Fruit fly (Drosophila melanogaster) whole organism, pupa: ENCODE results near the gene Iyd.

Experiments used
- CG10348 ChIP-seq: fragments of 200-800 bp; sonication (Bioruptor generic); IDR thresholded peaks from 2 replicates; pipeline ENCODE4 v1.3.6; 2022; ENCODE audit warnings: missing biosample characterization, missing genetic modification characterization
- CG12605 ChIP-seq: fragments of 200-800 bp; sonication (Bioruptor generic); IDR thresholded peaks from 2 replicates; pipeline ENCODE4 v1.3.6; 2022; ENCODE audit warnings: missing biosample characterization, missing genetic modification characterization
- CG14655 ChIP-seq: fragments of 200-800 bp; sonication (Bioruptor generic); optimal IDR thresholded peaks from 3 replicates; lab custom pipeline; 2017; ENCODE audit warnings: mild to moderate bottlenecking, missing biosample characterization, missing genetic modification reagents, missing genetic modification characterization
- CG17806 ChIP-seq: fragments of 200-800 bp; sonication (Bioruptor generic); optimal IDR thresholded peaks from 2 replicates; lab custom pipeline; 2018; ENCODE audit warnings: missing biosample characterization, mild to moderate bottlenecking, missing genetic modification characterization, moderate library complexity
- CG32121 ChIP-seq: fragments of 200-800 bp; sonication (Bioruptor generic); IDR thresholded peaks from 2 replicates; pipeline ENCODE4 v1.3.6; 2022; ENCODE audit warnings: missing biosample characterization, missing genetic modification characterization
- CG8301 ChIP-seq: fragments of 200-800 bp; sonication (Bioruptor generic); optimal IDR thresholded peaks from 2 replicates; lab custom pipeline; 2018; ENCODE audit warnings: missing biosample characterization, mild to moderate bottlenecking, missing genetic modification characterization
- EcR ChIP-seq: fragments of 200-800 bp; sonication (Bioruptor generic); optimal IDR thresholded peaks from 3 replicates; lab custom pipeline; 2019; ENCODE audit warnings: missing biosample characterization, missing genetic modification characterization, mild to moderate bottlenecking, moderate library complexity, missing genetic modification reagents
- Ets98B ChIP-seq: fragments of 200-800 bp; sonication (Bioruptor generic); IDR thresholded peaks from 2 replicates; pipeline ENCODE4 v1.3.6; 2022; ENCODE audit warnings: missing biosample characterization, missing genetic modification characterization
- Pif1A ChIP-seq: fragments of 200-800 bp; sonication (Bioruptor generic); optimal IDR thresholded peaks from 3 replicates; lab custom pipeline; 2016; ENCODE audit warnings: missing biosample characterization, missing genetic modification characterization
- Pif1B ChIP-seq: fragments of 200-800 bp; sonication (Bioruptor generic); optimal IDR thresholded peaks from 3 replicates; lab custom pipeline; 2016; ENCODE audit warnings: missing biosample characterization, missing genetic modification characterization

DNA sequence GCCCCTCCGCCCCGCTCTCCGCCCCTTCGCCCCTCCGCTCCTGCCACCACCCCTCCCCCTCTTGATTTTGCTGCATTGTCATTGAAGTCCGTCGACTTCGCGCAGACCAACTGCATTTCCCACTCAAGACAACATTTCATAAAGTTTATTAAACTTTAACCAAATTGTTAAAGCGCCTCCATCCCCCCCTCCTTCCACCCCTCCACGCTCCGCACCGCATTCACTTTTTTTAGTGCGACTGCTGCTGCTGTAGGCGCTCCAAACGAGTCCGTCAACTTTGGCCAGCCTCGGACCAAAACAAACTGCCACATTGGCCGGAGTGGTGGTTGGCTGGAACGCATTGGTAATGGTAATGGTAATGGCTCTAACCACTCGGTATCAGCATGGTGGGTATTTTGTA, 42.8 kb upstream of the Iyd start:
- TF ChIP-seq Ets98B (GFP tag; lab: Robert Waterston, UW) (peak; percentile 45; the same call in 1 of the 2 replicates), EcR (GFP tag; lab: Kevin White, UChicago) (no peak), Pif1A (GFP tag; lab: Kevin White, UChicago) (no peak), CG17806 (tag; lab: Kevin White, UChicago) (no peak), CG14655 (GFP tag; lab: Kevin White, UChicago) (no peak), CG8301 (tag; lab: Kevin White, UChicago) (no peak), CG32121 (no peak), CG10348 (no peak), Pif1B (no peak), CG12605 (GFP tag; lab: Robert Waterston, UW) (no peak)
